Fruit fly (Drosophila melanogaster): ENCODE data around the gene CG31036.
A peak's percentile ranks its signal among the peaks of the same experiment; 100 is the strongest.

Gene CG31036

dm6 chr3R:29875830-29876229 lies 32.1 kb upstream of the CG31036 start:
- TF ChIP-seq Ets98B (GFP tag; IDR thresholded peaks at IDR 0.05), result peak; percentile 38; the same call in 1 of the 2 replicates
- no peak for TF ChIP-seq EcR (GFP tag; optimal IDR thresholded peaks at IDR 0.05)
- TF ChIP-seq CG12605 (GFP tag; IDR thresholded peaks at IDR 0.05), result no peak
- TF ChIP-seq Snoo (tag; optimal IDR thresholded peaks at IDR 0.05), result peak; percentile 49
- peak; percentile 64 for TF ChIP-seq CG17806 (tag; optimal IDR thresholded peaks at IDR 0.05)
- no peak for TF ChIP-seq rn (GFP tag; IDR thresholded peaks at IDR 0.05)
- peak; percentile 85 for TF ChIP-seq Pif1A (GFP tag; optimal IDR thresholded peaks at IDR 0.05)
- peak; percentile 84 for TF ChIP-seq Pif1B (GFP tag; optimal IDR thresholded peaks at IDR 0.05)
- peak; percentile 54; the same call in 1 of the 2 replicates for TF ChIP-seq CG32121 (GFP tag; IDR thresholded peaks at IDR 0.05)
- peak; percentile 66; the same call in 2 of the 3 replicates for TF ChIP-seq fd96Ca (GFP tag; IDR thresholded peaks at IDR 0.05)
- TF ChIP-seq CG10348 (GFP tag; IDR thresholded peaks at IDR 0.05), result no peak
- no peak for TF ChIP-seq CG13204 (GFP tag; optimal IDR thresholded peaks at IDR 0.05)
- peak; percentile 68 for TF ChIP-seq CG9948 (tag; optimal IDR thresholded peaks at IDR 0.05)
- peak; percentile 49 for TF ChIP-seq gl (tag; optimal IDR thresholded peaks at IDR 0.05)
- TF ChIP-seq CG8301 (tag; optimal IDR thresholded peaks at IDR 0.05), result peak; percentile 82
- TF ChIP-seq CG8159 (tag; optimal IDR thresholded peaks at IDR 0.05), result peak; percentile 96
- TF ChIP-seq D1 (tag; optimal IDR thresholded peaks at IDR 0.05), result no peak
- TF ChIP-seq CG14655 (GFP tag; optimal IDR thresholded peaks at IDR 0.05), result no peak
- TF ChIP-seq CG15710 (tag; optimal IDR thresholded peaks at IDR 0.05), result peak; percentile 63
- TF ChIP-seq CG34367 (tag; optimal IDR thresholded peaks at IDR 0.05), result peak; percentile 52
- peak; percentile 65 for TF ChIP-seq CG4496 (GFP tag; IDR thresholded peaks at IDR 0.05)

dm6 chr3R:29876232-29876631 lies 31.7 kb upstream of the CG31036 start:
- no peak for TF ChIP-seq CG14655 (GFP tag; optimal IDR thresholded peaks at IDR 0.05)
- peak; percentile 7; the same call in 1 of the 2 replicates for TF ChIP-seq Ets98B (GFP tag; IDR thresholded peaks at IDR 0.05)
- no peak for TF ChIP-seq CG10348 (GFP tag; IDR thresholded peaks at IDR 0.05)

dm6 chr3R:29876733-29877193 lies 31.1 kb upstream of the CG31036 start, which contains the start of gene CG31038:
Gene CG31038, plus strand, starts transcription at chr3R:29877059.
- TF ChIP-seq D1 (tag; optimal IDR thresholded peaks at IDR 0.05), result no peak
- TF ChIP-seq CG8159 (tag; optimal IDR thresholded peaks at IDR 0.05), result peak; percentile 58
- TF ChIP-seq CG4496 (GFP tag; IDR thresholded peaks at IDR 0.05), result peak; percentile 77
- peak; percentile 50; the same call in 1 of the 3 replicates for TF ChIP-seq fd96Ca (GFP tag; IDR thresholded peaks at IDR 0.05)
- TF ChIP-seq CG34367 (tag; optimal IDR thresholded peaks at IDR 0.05), result peak; percentile 27
- TF ChIP-seq rn (GFP tag; IDR thresholded peaks at IDR 0.05), result no peak
- TF ChIP-seq CG12605 (GFP tag; IDR thresholded peaks at IDR 0.05), result peak; percentile 71
- peak; percentile 18 for TF ChIP-seq CG9948 (tag; optimal IDR thresholded peaks at IDR 0.05)
- peak; percentile 68 for TF ChIP-seq EcR (GFP tag; optimal IDR thresholded peaks at IDR 0.05)
- TF ChIP-seq Pif1B (GFP tag; optimal IDR thresholded peaks at IDR 0.05), result peak; percentile 62
- TF ChIP-seq Snoo (tag; optimal IDR thresholded peaks at IDR 0.05), result no peak
- peak; percentile 61 for TF ChIP-seq Pif1A (GFP tag; optimal IDR thresholded peaks at IDR 0.05)
- TF ChIP-seq CG10348 (GFP tag; IDR thresholded peaks at IDR 0.05), result no peak
- peak; percentile 29 for TF ChIP-seq gl (tag; optimal IDR thresholded peaks at IDR 0.05)
- peak; percentile 55 for TF ChIP-seq CG8301 (tag; optimal IDR thresholded peaks at IDR 0.05)
- TF ChIP-seq CG14655 (GFP tag; optimal IDR thresholded peaks at IDR 0.05), result peak; percentile 62
- peak; percentile 12 for TF ChIP-seq CG15710 (tag; optimal IDR thresholded peaks at IDR 0.05)
- TF ChIP-seq CG17806 (tag; optimal IDR thresholded peaks at IDR 0.05), result no peak
- TF ChIP-seq CG13204 (GFP tag; optimal IDR thresholded peaks at IDR 0.05), result peak; percentile 52
- peak; percentile 68; the same call in 1 of the 2 replicates for TF ChIP-seq CG32121 (GFP tag; IDR thresholded peaks at IDR 0.05)
- TF ChIP-seq Ets98B (GFP tag; IDR thresholded peaks at IDR 0.05), result peak; percentile 85; the same call in 1 of the 2 replicates

- TF ChIP-seq CG12605 (GFP tag; IDR thresholded peaks at IDR 0.05), result no peak
- TF ChIP-seq gl (tag; optimal IDR thresholded peaks at IDR 0.05), result no peak
- TF ChIP-seq CG10348 (GFP tag; IDR thresholded peaks at IDR 0.05), result no peak
- no peak for TF ChIP-seq Pif1A (GFP tag; optimal IDR thresholded peaks at IDR 0.05)
- TF ChIP-seq fd96Ca (GFP tag; IDR thresholded peaks at IDR 0.05), result no peak
- no peak for TF ChIP-seq CG14655 (GFP tag; optimal IDR thresholded peaks at IDR 0.05)
- no peak for TF ChIP-seq CG8301 (tag; optimal IDR thresholded peaks at IDR 0.05)
- TF ChIP-seq Ets98B (GFP tag; IDR thresholded peaks at IDR 0.05), result no peak
- no peak for TF ChIP-seq CG15710 (tag; optimal IDR thresholded peaks at IDR 0.05)
- TF ChIP-seq Pif1B (GFP tag; optimal IDR thresholded peaks at IDR 0.05), result no peak
- TF ChIP-seq CG13204 (GFP tag; optimal IDR thresholded peaks at IDR 0.05), result no peak
- no peak for TF ChIP-seq Snoo (tag; optimal IDR thresholded peaks at IDR 0.05)
- no peak for TF ChIP-seq rn (GFP tag; IDR thresholded peaks at IDR 0.05)
- no peak for TF ChIP-seq CG9948 (tag; optimal IDR thresholded peaks at IDR 0.05)
- TF ChIP-seq EcR (GFP tag; optimal IDR thresholded peaks at IDR 0.05), result no peak
- TF ChIP-seq D1 (tag; optimal IDR thresholded peaks at IDR 0.05), result no peak
- TF ChIP-seq CG4496 (GFP tag; IDR thresholded peaks at IDR 0.05), result no peak
Observed at dm6 chr3R:29880306-29880705, 27.6 kb upstream of the CG31036 start.

- no peak for TF ChIP-seq CG34367 (tag; optimal IDR thresholded peaks at IDR 0.05)
- no peak for TF ChIP-seq gl (tag; optimal IDR thresholded peaks at IDR 0.05)
- no peak for TF ChIP-seq CG9948 (tag; optimal IDR thresholded peaks at IDR 0.05)
- TF ChIP-seq CG13204 (GFP tag; optimal IDR thresholded peaks at IDR 0.05), result no peak
- TF ChIP-seq CG15710 (tag; optimal IDR thresholded peaks at IDR 0.05), result no peak
- no peak for TF ChIP-seq CG10348 (GFP tag; IDR thresholded peaks at IDR 0.05)
- TF ChIP-seq CG12605 (GFP tag; IDR thresholded peaks at IDR 0.05), result no peak
- TF ChIP-seq D1 (tag; optimal IDR thresholded peaks at IDR 0.05), result no peak
- no peak for TF ChIP-seq EcR (GFP tag; optimal IDR thresholded peaks at IDR 0.05)
- no peak for TF ChIP-seq Snoo (tag; optimal IDR thresholded peaks at IDR 0.05)
- no peak for TF ChIP-seq CG8159 (tag; optimal IDR thresholded peaks at IDR 0.05)
- TF ChIP-seq CG14655 (GFP tag; optimal IDR thresholded peaks at IDR 0.05), result no peak
- no peak for TF ChIP-seq Pif1B (GFP tag; optimal IDR thresholded peaks at IDR 0.05)
- TF ChIP-seq CG8301 (tag; optimal IDR thresholded peaks at IDR 0.05), result no peak
- no peak for TF ChIP-seq CG17806 (tag; optimal IDR thresholded peaks at IDR 0.05)
- TF ChIP-seq Pif1A (GFP tag; optimal IDR thresholded peaks at IDR 0.05), result no peak
Observed at dm6 chr3R:29891183-29891582, 16.7 kb upstream of the CG31036 start.
